Fruit fly (Drosophila melanogaster) whole organism, wandering third instar larva: ENCODE results near the gene RPA3.

Source experiments
- Abd-B ChIP-seq: fragments of >200 bp; optimal IDR thresholded peaks from 2 replicates; lab custom pipeline; 2017; ENCODE audit warnings: missing biosample characterization, missing genetic modification characterization
- CG32264 ChIP-seq: fragments of 200-800 bp; sonication (Bioruptor generic); optimal IDR thresholded peaks from 2 replicates; lab custom pipeline; 2016; ENCODE audit warnings: missing biosample characterization, missing genetic modification characterization
- CG9705 ChIP-seq: fragments of 200-800 bp; sonication (Bioruptor generic); optimal IDR thresholded peaks from 2 replicates; lab custom pipeline; 2018; ENCODE audit warnings: missing biosample characterization, mild to moderate bottlenecking, missing genetic modification characterization
- Dfd ChIP-seq: fragments of >200 bp; optimal IDR thresholded peaks from 2 replicates; lab custom pipeline; 2017; ENCODE audit warnings: missing biosample characterization, missing genetic modification characterization
- Dif ChIP-seq: fragments of 200-275, 200-300 bp; sonication (Bioruptor generic); optimal IDR thresholded peaks from 2 replicates; lab custom pipeline; 2018; ENCODE audit warnings: missing biosample characterization, missing genetic modification characterization; ENCODE audit not compliant: partially characterized antibody
- GATAd ChIP-seq: sonication (Bioruptor generic); optimal IDR thresholded peaks from 2 replicates; lab custom pipeline; 2016; ENCODE audit warnings: missing biosample characterization, missing genetic modification characterization
- HLH106 ChIP-seq: fragments of 200-800 bp; optimal IDR thresholded peaks from 3 replicates; lab custom pipeline; 2019; ENCODE audit warnings: missing biosample characterization, mild to moderate bottlenecking, missing genetic modification characterization, moderate library complexity
- Hnf4 ChIP-seq: fragments of 200-800 bp; sonication (Bioruptor generic); optimal IDR thresholded peaks from 2 replicates; lab custom pipeline; 2016; ENCODE audit warnings: missing biosample characterization, mild to moderate bottlenecking, missing genetic modification characterization
- Hr78 ChIP-seq: fragments of >200 bp; optimal IDR thresholded peaks from 2 replicates; lab custom pipeline; 2017; ENCODE audit warnings: missing biosample characterization, missing genetic modification characterization
- Hr83 ChIP-seq: fragments of 200-300 bp; sonication (Bioruptor generic); optimal IDR thresholded peaks from 2 replicates; lab custom pipeline; 2016; ENCODE audit warnings: missing biosample characterization, mild to moderate bottlenecking, missing genetic modification characterization, moderate library complexity; ENCODE audit not compliant: poor library complexity, severe bottlenecking
- Jra ChIP-seq: sonication (Bioruptor generic); optimal IDR thresholded peaks from 2 replicates; lab custom pipeline; 2016; ENCODE audit warnings: missing biosample characterization, missing genetic modification characterization
- Mio ChIP-seq: sonication (Bioruptor generic); optimal IDR thresholded peaks from 2 replicates; lab custom pipeline; 2016; ENCODE audit warnings: missing biosample characterization, missing genetic modification characterization
- Myc ChIP-seq: fragments of >200 bp; optimal IDR thresholded peaks from 2 replicates; lab custom pipeline; 2017
- N ChIP-seq: fragments of >200 bp; optimal IDR thresholded peaks from 2 replicates; lab custom pipeline; 2018; ENCODE audit warnings: missing biosample characterization, missing external identifiers, missing genetic modification characterization
- OdsH ChIP-seq: fragments of 200-800 bp; sonication (Bioruptor generic); optimal IDR thresholded peaks from 2 replicates; lab custom pipeline; 2016; ENCODE audit warnings: missing biosample characterization, mild to moderate bottlenecking, missing genetic modification characterization
- Rel ChIP-seq, 2 experiments: fragments of 200-800 bp; sonication (Bioruptor generic) in 1 of 2; optimal IDR thresholded peaks; 2 replicates in 1 of 2; 3 replicates in 1 of 2; lab custom pipeline; 2016 to 2019; ENCODE audit warnings: mild to moderate bottlenecking in 2 of 2, missing biosample characterization in 2 of 2, missing genetic modification characterization in 2 of 2, moderate library complexity in 1 of 2
- Sp1 ChIP-seq: fragments of 200-800 bp; sonication (Bioruptor generic); optimal IDR thresholded peaks from 3 replicates; lab custom pipeline; 2019; ENCODE audit warnings: missing biosample characterization, mild to moderate bottlenecking, missing genetic modification characterization, moderate library complexity
- Vsx2 ChIP-seq: fragments of 200-300, 225-300 bp; sonication (Bioruptor generic); optimal IDR thresholded peaks from 2 replicates; lab custom pipeline; 2018; ENCODE audit warnings: missing biosample characterization, missing genetic modification characterization; ENCODE audit not compliant: partially characterized antibody
- br ChIP-seq: fragments of 200-800 bp; sonication (Bioruptor generic); optimal IDR thresholded peaks from 2 replicates; lab custom pipeline; 2016; ENCODE audit warnings: missing biosample characterization, missing genetic modification characterization
- dl ChIP-seq, 2 experiments: fragments of 175-275, 200-275 bp in 1 of 2; fragments of 200-275 bp in 1 of 2; sonication (Bioruptor generic); optimal IDR thresholded peaks; lab custom pipeline; 2018; ENCODE audit warnings: mild to moderate bottlenecking in 2 of 2, missing biosample characterization in 2 of 2, missing genetic modification characterization in 2 of 2, moderate library complexity in 2 of 2; ENCODE audit not compliant: partially characterized antibody in 2 of 2, insufficient read depth in 1 of 2
- dmrt93B ChIP-seq: fragments of 200-800 bp; sonication (Bioruptor generic); optimal IDR thresholded peaks from 2 replicates; lab custom pipeline; 2018; ENCODE audit warnings: missing biosample characterization, mild to moderate bottlenecking, missing genetic modification characterization
- dsf ChIP-seq: sonication (Bioruptor generic); optimal IDR thresholded peaks from 2 replicates; lab custom pipeline; 2016; ENCODE audit warnings: missing biosample characterization, missing genetic modification characterization, borderline replicate concordance
- ey ChIP-seq: fragments of 200-800 bp; sonication (Bioruptor generic); optimal IDR thresholded peaks from 2 replicates; lab custom pipeline; 2016; ENCODE audit warnings: missing biosample characterization, missing genetic modification characterization
- foxo ChIP-seq, 2 experiments: fragments of 200-800 bp; sonication (Bioruptor generic); optimal IDR thresholded peaks; 2 replicates in 1 of 2; 3 replicates in 1 of 2; lab custom pipeline; 2016 to 2017; ENCODE audit warnings: missing biosample characterization in 2 of 2, missing genetic modification characterization in 2 of 2
- h ChIP-seq: fragments of 200-800 bp; sonication (Bioruptor generic); optimal IDR thresholded peaks from 3 replicates; lab custom pipeline; 2016; ENCODE audit warnings: missing biosample characterization, mild to moderate bottlenecking, missing genetic modification characterization
- jim ChIP-seq: fragments of 175-275, 200-325 bp; sonication (Bioruptor generic); optimal IDR thresholded peaks from 2 replicates; lab custom pipeline; 2016; ENCODE audit warnings: missing biosample characterization, mild to moderate bottlenecking, missing genetic modification characterization
- lola ChIP-seq: fragments of >200 bp; optimal IDR thresholded peaks from 2 replicates; lab custom pipeline; 2017; ENCODE audit warnings: missing biosample characterization, missing genetic modification characterization
- pan ChIP-seq: fragments of >200 bp; optimal IDR thresholded peaks from 2 replicates; lab custom pipeline; 2017
- psq ChIP-seq: fragments of 200-800 bp; sonication (Bioruptor generic); optimal IDR thresholded peaks from 3 replicates; lab custom pipeline; 2017; ENCODE audit warnings: missing biosample characterization, mild to moderate bottlenecking, missing genetic modification characterization, moderate library complexity
- sage ChIP-seq: fragments of 200-800 bp; sonication (Bioruptor generic); optimal IDR thresholded peaks from 2 replicates; lab custom pipeline; 2016; ENCODE audit warnings: missing biosample characterization, mild to moderate bottlenecking, missing genetic modification characterization
- sv ChIP-seq: fragments of 200-800 bp; sonication (Bioruptor generic); optimal IDR thresholded peaks from 3 replicates; lab custom pipeline; 2016; ENCODE audit warnings: missing biosample characterization, missing genetic modification characterization
- tai ChIP-seq: sonication (Bioruptor generic); optimal IDR thresholded peaks from 2 replicates; lab custom pipeline; 2016; ENCODE audit warnings: missing biosample characterization, missing genetic modification characterization
- woc ChIP-seq: sonication (Bioruptor generic); optimal IDR thresholded peaks from 2 replicates; lab custom pipeline; 2016; ENCODE audit warnings: missing biosample characterization, mild to moderate bottlenecking, missing genetic modification characterization

RPA3 gene

dm6 chrX:11652991-11653390, 37.4 kb upstream of the RPA3 start:
- TF ChIP-seq jim (no peak), pan (no peak), Myc (no peak), h (GFP tag; lab: Kevin White, UChicago) (no peak), Dfd (no peak)

- TF ChIP-seq dl (GFP tag; optimal IDR thresholded peaks at IDR 0.05; lab: Kevin White, UChicago; ENCODE audit: insufficient read depth in 1 of 2, partially characterized antibody in 2 of 2) (no peak), dmrt93B (GFP tag; lab: Kevin White, UChicago) (no peak)
Observed at dm6 chrX:11651420-11651819, 35.8 kb upstream of the RPA3 start.

- no peak for TF ChIP-seq CG32264 (GFP tag; lab: Kevin White, UChicago)
- TF ChIP-seq woc (GFP tag; lab: Kevin White, UChicago): no peak
- TF ChIP-seq sv: no peak
- TF ChIP-seq Hnf4 (GFP tag; lab: Kevin White, UChicago): no peak
- TF ChIP-seq dsf: no peak
- no peak for TF ChIP-seq lola
- TF ChIP-seq Dfd: no peak
- no peak for TF ChIP-seq Mio (GFP tag; lab: Kevin White, UChicago)
- no peak for TF ChIP-seq Myc
- no peak for TF ChIP-seq Jra (GFP tag; lab: Kevin White, UChicago)
- no peak for TF ChIP-seq OdsH
- no peak for TF ChIP-seq Sp1 (GFP tag; lab: Kevin White, UChicago)
- no peak for TF ChIP-seq sage (GFP tag; lab: Kevin White, UChicago)
- TF ChIP-seq CG9705: no peak
- TF ChIP-seq tai: no peak
- TF ChIP-seq pan: no peak
- TF ChIP-seq Dif (GFP tag; lab: Kevin White, UChicago): no peak
Observed at dm6 chrX:11644530-11645080, 29.0 kb upstream of the RPA3 start.

- TF ChIP-seq h (GFP tag; lab: Kevin White, UChicago) (no peak), br (GFP tag; lab: Kevin White, UChicago) (no peak), foxo (GFP tag; optimal IDR thresholded peaks at IDR 0.05; lab: Kevin White, UChicago) (no peak), Rel (GFP tag; optimal IDR thresholded peaks at IDR 0.05; lab: Kevin White, UChicago) (no peak), Rel (tag; optimal IDR thresholded peaks at IDR 0.05; lab: Kevin White, UChicago) (no peak), OdsH (no peak), lola (no peak), Jra (GFP tag; lab: Kevin White, UChicago) (no peak), GATAd (GFP tag; lab: Kevin White, UChicago) (no peak), dmrt93B (GFP tag; lab: Kevin White, UChicago) (no peak)
Observed at dm6 chrX:11643227-11643626, 27.6 kb upstream of the RPA3 start.

- TF ChIP-seq Hnf4 (GFP tag; lab: Kevin White, UChicago): no peak
- no peak for TF ChIP-seq dsf
- no peak for TF ChIP-seq jim
- no peak for TF ChIP-seq ey (GFP tag; lab: Kevin White, UChicago)
- TF ChIP-seq br (GFP tag; lab: Kevin White, UChicago): no peak
- no peak for TF ChIP-seq HLH106
- no peak for TF ChIP-seq Vsx2 (GFP tag; lab: Kevin White, UChicago)
- no peak for TF ChIP-seq pan
- TF ChIP-seq N (GFP tag; lab: Kevin White, UChicago): no peak
- TF ChIP-seq Sp1 (GFP tag; lab: Kevin White, UChicago): no peak
- TF ChIP-seq sage (GFP tag; lab: Kevin White, UChicago): no peak
- TF ChIP-seq Dfd: no peak
- no peak for TF ChIP-seq Hr83
- no peak for TF ChIP-seq Abd-B (GFP tag; lab: Kevin White, UChicago)
- TF ChIP-seq Hr78: no peak
- TF ChIP-seq dmrt93B (GFP tag; lab: Kevin White, UChicago): no peak
- no peak for TF ChIP-seq psq (GFP tag; lab: Kevin White, UChicago)
- TF ChIP-seq foxo (GFP tag; optimal IDR thresholded peaks at IDR 0.05; lab: Kevin White, UChicago): no peak
Observed at dm6 chrX:11640477-11640876, 24.8 kb upstream of the RPA3 start.
